Worm (Caenorhabditis elegans) whole organism, young adult: Measurements from ENCODE around the gene C03B1.10.
"Not testable (repeated sequence)": the region's sequence is repeated elsewhere in the genome, so short reads cannot be mapped to it uniquely, and the experiment has no call there.

Source experiments
- K12H6.12 ChIP-seq: fragments of 200-800 bp; sonication (Bioruptor generic); optimal IDR thresholded peaks from 2 replicates; lab custom pipeline; 2018; ENCODE audit warnings: mild to moderate bottlenecking, missing genetic modification characterization, missing compliant biosample characterization
- akir-1 ChIP-seq: fragments of 200-800 bp; sonication (Bioruptor generic); optimal IDR thresholded peaks from 2 replicates; lab custom pipeline; 2018; ENCODE audit warnings: mild to moderate bottlenecking, missing genetic modification characterization, moderate library complexity, missing compliant biosample characterization
- ama-1 ChIP-seq, 3 experiments: fragments of 150-350 bp in 1 of 3; sonication (generic microtip) in 2 of 3; optimal IDR thresholded peaks; 2 replicates each; lab custom pipeline; 2014 to 2018; ENCODE audit warnings: missing biosample characterization in 2 of 3, missing genetic modification characterization in 2 of 3, missing genetic modification reagents in 2 of 3
- chd-7 ChIP-seq: sonication (generic microtip); optimal IDR thresholded peaks from 2 replicates; lab custom pipeline; 2016; ENCODE audit warnings: mild to moderate bottlenecking, missing genetic modification characterization, moderate library complexity, missing compliant biosample characterization
- egl-18 ChIP-seq: fragments of 200-800 bp; sonication (Bioruptor generic); IDR thresholded peaks from 2 replicates; pipeline ENCODE4 v1.3.6; 2022; ENCODE audit warnings: missing genetic modification reagents, missing genetic modification characterization, missing compliant biosample characterization
- ekl-4 ChIP-seq: fragments of 200-800 bp; sonication (Bioruptor generic); IDR thresholded peaks from 2 replicates; pipeline ENCODE4 v1.3.6; 2022; ENCODE audit warnings: missing genetic modification reagents, missing genetic modification characterization, missing compliant biosample characterization
- mxl-1 ChIP-seq: sonication (generic microtip); optimal IDR thresholded peaks from 2 replicates; lab custom pipeline; 2016; ENCODE audit warnings: missing genetic modification characterization, missing compliant biosample characterization
- nfya-2 ChIP-seq: fragments of 200-800 bp; sonication (Bioruptor generic); IDR thresholded peaks from 2 replicates; pipeline ENCODE4 v1.3.6; 2022; ENCODE audit warnings: missing genetic modification reagents, missing genetic modification characterization, missing compliant biosample characterization
- nhr-90 ChIP-seq: sonication (generic microtip); optimal IDR thresholded peaks from 2 replicates; lab custom pipeline; 2016; ENCODE audit warnings: missing genotype, mild to moderate bottlenecking, missing genetic modification characterization, missing compliant biosample characterization
- repo-1 ChIP-seq: sonication (generic microtip); optimal IDR thresholded peaks from 2 replicates; lab custom pipeline; 2017; ENCODE audit warnings: mild to moderate bottlenecking, missing genetic modification characterization, missing compliant biosample characterization
- sea-2 ChIP-seq: fragments of 200-800 bp; sonication (Bioruptor generic); IDR thresholded peaks from 2 replicates; pipeline ENCODE4 v1.3.6; 2022; ENCODE audit warnings: missing genetic modification characterization, missing compliant biosample characterization
- zim-3 ChIP-seq: sonication (generic microtip); optimal IDR thresholded peaks from 2 replicates; lab custom pipeline; 2017; ENCODE audit warnings: mild to moderate bottlenecking, missing genetic modification characterization, moderate library complexity, missing compliant biosample characterization
- ztf-26 ChIP-seq: sonication (generic microtip); optimal IDR thresholded peaks from 2 replicates; lab custom pipeline; 2017; ENCODE audit warnings: missing genetic modification characterization, missing compliant biosample characterization

DNA sequence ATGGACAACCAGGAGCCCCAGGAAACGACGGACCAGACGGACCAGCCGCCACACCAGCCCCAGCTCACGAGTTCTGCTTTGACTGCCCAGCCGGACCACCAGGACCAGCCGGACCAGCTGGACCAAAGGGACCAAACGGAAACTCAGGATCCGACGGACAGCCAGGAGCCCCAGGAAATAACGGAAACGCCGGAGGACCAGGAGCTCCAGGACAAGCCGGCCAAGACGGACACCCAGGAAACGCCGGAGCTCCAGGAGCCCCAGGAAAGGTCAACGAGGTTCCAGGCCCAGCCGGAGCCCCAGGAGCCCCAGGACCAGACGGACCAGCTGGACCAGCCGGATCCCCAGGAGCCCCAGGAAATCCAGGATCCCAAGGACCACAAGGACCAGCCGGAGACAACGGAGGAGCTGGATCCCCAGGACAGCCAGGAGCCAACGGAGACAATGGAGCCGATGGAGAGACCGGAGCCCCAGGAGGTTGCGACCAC is 28.1 kb downstream of the C03B1.10 start:
- TF ChIP-seq nhr-90 (tag; lab: Kevin White, UChicago); chd-7 (tag; lab: Kevin White, UChicago); sea-2; ztf-26 (tag; lab: Kevin White, UChicago); akir-1 (GFP tag; lab: Kevin White, UChicago); ekl-4; repo-1 (tag; lab: Kevin White, UChicago); zim-3 (tag; lab: Kevin White, UChicago); ama-1 (optimal IDR thresholded peaks at IDR 0.05; lab: Kevin White, UChicago); ama-1 (GFP tag; optimal IDR thresholded peaks at IDR 0.05; lab: Kevin White, UChicago); K12H6.12; mxl-1 (tag; lab: Kevin White, UChicago); egl-18 (GFP tag; lab: Robert Waterston, UW); nfya-2 (GFP tag; lab: Robert Waterston, UW): not testable (repeated sequence)
